Fruit fly (Drosophila melanogaster): ENCODE results near the gene CG42752.

The CG42752 gene

DNA sequence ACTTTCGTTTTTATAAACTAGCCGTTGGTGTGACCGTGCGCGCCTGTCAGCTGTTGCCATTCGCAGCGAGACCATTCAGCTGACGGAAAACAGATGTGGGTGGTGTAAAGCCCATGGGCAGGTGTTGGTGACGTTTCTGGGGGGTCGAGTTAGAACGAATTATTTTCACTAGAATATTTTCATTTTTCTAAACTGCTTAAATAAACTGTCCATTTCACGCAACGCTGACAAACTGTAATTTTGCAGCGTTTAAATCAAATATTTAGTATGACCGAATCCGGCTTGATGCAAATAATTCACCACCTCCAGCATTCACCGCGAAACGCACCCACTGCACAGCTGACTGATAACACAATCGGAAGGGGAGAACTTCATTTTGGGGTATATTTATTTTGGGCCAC lies 44.5 kb downstream of the CG42752 start, which contains the start of the genes CG10383 and CG10338 (continued):
- TF ChIP-seq C15 (GFP tag; IDR thresholded peaks at IDR 0.05) (peak; percentile 65; the same call in 2 of the 3 replicates), CG12155 (GFP tag; optimal IDR thresholded peaks at IDR 0.05) (peak; percentile 92), da (GFP tag; optimal IDR thresholded peaks at IDR 0.05) (peak; percentile 89), lov (optimal IDR thresholded peaks at IDR 0.05) (no peak), lov (GFP tag; IDR thresholded peaks at IDR 0.05) (peak; percentile 82), CG14014 (GFP tag; IDR thresholded peaks at IDR 0.05) (peak; percentile 88), Dip3 (GFP tag; optimal IDR thresholded peaks at IDR 0.05) (peak; percentile 91), CG1832 (GFP tag; optimal IDR thresholded peaks at IDR 0.05) (no peak), CrebB (tag; optimal IDR thresholded peaks at IDR 0.05) (peak; percentile 61), CkIIα-i1 (GFP tag; IDR thresholded peaks at IDR 0.05) (no peak), CG17568 (GFP tag; optimal IDR thresholded peaks at IDR 0.05) (peak; percentile 64), bcd (GFP tag; optimal IDR thresholded peaks at IDR 0.05) (peak; percentile 83), knrl (GFP tag; IDR thresholded peaks at IDR 0.05; ENCODE audit: partially characterized antibody) (0 out of 3 replicates have a peak, but pooled peaks have one; percentile 37), Hr3 (GFP tag; optimal IDR thresholded peaks at IDR 0.05) (peak; percentile 84), en (GFP tag; optimal IDR thresholded peaks at IDR 0.05) (peak; percentile 24), Drgx (GFP tag; IDR thresholded peaks at IDR 0.05) (peak; percentile 88), Taf1 (GFP tag; IDR thresholded peaks at IDR 0.05) (peak; percentile 84), dan (GFP tag; IDR thresholded peaks at IDR 0.05) (no peak), gce (GFP tag; IDR thresholded peaks at IDR 0.05) (peak; percentile 53; the same call in 1 of the 3 replicates), CG3995 (GFP tag; optimal IDR thresholded peaks at IDR 0.05) (peak; percentile 18), CG8944 (GFP tag; optimal IDR thresholded peaks at IDR 0.05) (peak; percentile 91), CG8765 (GFP tag; IDR thresholded peaks at IDR 0.05) (peak; percentile 54; the same call in 1 of the 2 replicates), CG6272 (GFP tag; IDR thresholded peaks at IDR 0.05) (peak; percentile 88), oc (tag; optimal IDR thresholded peaks at IDR 0.05) (peak; percentile 79), p53 (GFP tag; optimal IDR thresholded peaks at IDR 0.05) (peak; percentile 82), bowl (GFP tag; IDR thresholded peaks at IDR 0.05) (peak; percentile 79), lab (GFP tag; optimal IDR thresholded peaks at IDR 0.05) (peak; percentile 94), CG7928 (GFP tag; optimal IDR thresholded peaks at IDR 0.05) (peak; percentile 31), ab (GFP tag; optimal IDR thresholded peaks at IDR 0.05) (peak; percentile 15), CG2120 (GFP tag; optimal IDR thresholded peaks at IDR 0.05) (peak; percentile 96), h (optimal IDR thresholded peaks at IDR 0.05) (no peak), CTCF (GFP tag; optimal IDR thresholded peaks at IDR 0.05) (peak; percentile 8), lmd (GFP tag; IDR thresholded peaks at IDR 0.05) (peak; percentile 89), CG1647 (GFP tag; optimal IDR thresholded peaks at IDR 0.05) (peak; percentile 76), Lpt (GFP tag; optimal IDR thresholded peaks at IDR 0.05) (no peak), gem (tag; optimal IDR thresholded peaks at IDR 0.05) (peak; percentile 87), stwl (tag; optimal IDR thresholded peaks at IDR 0.05) (peak; percentile 64), CG7556 (GFP tag; optimal IDR thresholded peaks at IDR 0.05) (peak; percentile 69), Trl (optimal IDR thresholded peaks at IDR 0.05) (no peak), Trl (GFP tag; optimal IDR thresholded peaks at IDR 0.05) (peak; percentile 94), ind (GFP tag; optimal IDR thresholded peaks at IDR 0.05) (peak; percentile 90), tio (GFP tag; optimal IDR thresholded peaks at IDR 0.05) (peak; percentile 74), ase (GFP tag; IDR thresholded peaks at IDR 0.05) (peak; percentile 86), CG8290 (GFP tag; optimal IDR thresholded peaks at IDR 0.05) (peak; percentile 48), CG8290 (tag; optimal IDR thresholded peaks at IDR 0.05) (peak in 1 of 2 experiments; percentile 94), CG2129 (GFP tag; IDR thresholded peaks at IDR 0.05; ENCODE audit: partially characterized antibody) (no peak), CG8281 (tag; optimal IDR thresholded peaks at IDR 0.05) (peak; percentile 42), Hr51 (GFP tag; optimal IDR thresholded peaks at IDR 0.05) (peak; percentile 80 to 85), fd96Cb (tag; optimal IDR thresholded peaks at IDR 0.05) (peak; percentile 70), amos (GFP tag; IDR thresholded peaks at IDR 0.05; ENCODE audit: partially characterized antibody) (no peak; the same call in 1 of the 2 replicates), CG6765 (GFP tag; optimal IDR thresholded peaks at IDR 0.05) (peak; percentile 27), zf30C (GFP tag; optimal IDR thresholded peaks at IDR 0.05) (no peak), pum (GFP tag; optimal IDR thresholded peaks at IDR 0.05) (peak; percentile 91)

Data from whole organism, embryonic.